Worm (Caenorhabditis elegans) whole organism, young adult: ENCODE measurements around the gene nhr-272.

Experiments
- ceh-79 ChIP-seq: sonication (generic microtip); optimal IDR thresholded peaks from 2 replicates; lab custom pipeline; 2017; ENCODE audit warnings: mild to moderate bottlenecking, missing genetic modification characterization, missing compliant biosample characterization
- hrde-1 ChIP-seq: sonication (generic microtip); optimal IDR thresholded peaks from 2 replicates; lab custom pipeline; 2016; ENCODE audit warnings: missing genetic modification characterization, mild to moderate bottlenecking, missing compliant biosample characterization, moderate library complexity, missing genotype, missing genetic modification reagents, borderline replicate concordance
- mxl-1 ChIP-seq: sonication (generic microtip); optimal IDR thresholded peaks from 2 replicates; lab custom pipeline; 2016; ENCODE audit warnings: missing genetic modification characterization, missing compliant biosample characterization
- nfya-2 ChIP-seq: fragments of 200-800 bp; sonication (Bioruptor generic); IDR thresholded peaks from 2 replicates; pipeline ENCODE4 v1.3.6; 2022; ENCODE audit warnings: missing genetic modification reagents, missing genetic modification characterization, missing compliant biosample characterization
- rpc-1 ChIP-seq, 2 experiments: fragments of 150-350 bp in 1 of 2; sonication (generic microtip) in 1 of 2; optimal IDR thresholded peaks; 2 replicates each; lab custom pipeline; 2014 to 2018; ENCODE audit warnings: missing biosample characterization in 1 of 2, missing genetic modification characterization in 1 of 2, missing genetic modification reagents in 1 of 2, missing genotype in 1 of 2
- snpc-3.4 ChIP-seq: sonication (generic microtip); optimal IDR thresholded peaks from 2 replicates; lab custom pipeline; 2017; ENCODE audit warnings: missing genetic modification characterization, mild to moderate bottlenecking, missing compliant biosample characterization, antibody characterized with exemption, moderate library complexity, missing genotype, missing genetic modification reagents
- ztf-6 ChIP-seq: fragments of 200-800 bp; sonication (Bioruptor generic); IDR thresholded peaks from 2 replicates; pipeline ENCODE4 v1.3.6; 2022; ENCODE audit warnings: missing genetic modification reagents, missing genetic modification characterization, missing compliant biosample characterization

- TF ChIP-seq nfya-2 (no peak), rpc-1 (optimal IDR thresholded peaks at IDR 0.05; lab: Kevin White, UChicago) (no peak), rpc-1 (tag; optimal IDR thresholded peaks at IDR 0.05; lab: Kevin White, UChicago) (no peak), mxl-1 (tag; lab: Kevin White, UChicago) (no peak), snpc-3.4 (no peak), ztf-6 (GFP tag; lab: Robert Waterston, UW) (no peak), hrde-1 (tag; lab: Kevin White, UChicago) (no peak), ceh-79 (tag; lab: Kevin White, UChicago) (no peak)
Observed at ce11 chrX:12731188-12731857, 26.7 kb upstream of the nhr-272 start, which contains the start of gene pgp-12.
